Fruit fly (Drosophila melanogaster) whole organism, embryonic: ENCODE measurements around the gene RpLP1.

Source experiments
- ATbp ChIP-seq: fragments of 200-800 bp; sonication (Bioruptor generic); optimal IDR thresholded peaks from 2 replicates; lab custom pipeline; 2017; ENCODE audit warnings: missing biosample characterization, mild to moderate bottlenecking, missing genetic modification characterization, missing genetic modification reagents
- Abd-B ChIP-seq: fragments of 200-800 bp; sonication (Bioruptor generic); optimal IDR thresholded peaks from 2 replicates; lab custom pipeline; 2018; ENCODE audit warnings: missing biosample characterization, mild to moderate bottlenecking, missing genetic modification characterization, moderate library complexity
- CG10209 ChIP-seq: fragments of 200-800 bp; sonication (Bioruptor generic); optimal IDR thresholded peaks from 3 replicates; lab custom pipeline; 2017; ENCODE audit warnings: missing biosample characterization, mild to moderate bottlenecking, missing genetic modification characterization, missing genetic modification reagents
- CG10462 ChIP-seq: fragments of 200-800 bp; sonication (Bioruptor generic); optimal IDR thresholded peaks from 2 replicates; lab custom pipeline; 2016; ENCODE audit warnings: missing biosample characterization, missing genetic modification characterization
- CG10654 ChIP-seq: fragments of 200-800 bp; sonication (Bioruptor generic); optimal IDR thresholded peaks from 2 replicates; lab custom pipeline; 2016; ENCODE audit warnings: missing biosample characterization, missing genetic modification characterization
- CG11695 ChIP-seq: fragments of 200-800 bp; sonication (Bioruptor generic); IDR thresholded peaks from 3 replicates; pipeline ENCODE4 v1.3.6; 2022; ENCODE audit warnings: missing biosample characterization, missing genetic modification characterization
- CG12155 ChIP-seq: fragments of 200-800 bp; sonication (Bioruptor generic); optimal IDR thresholded peaks from 3 replicates; lab custom pipeline; 2016; ENCODE audit warnings: missing biosample characterization, missing genetic modification characterization
- CG12219 ChIP-seq: fragments of 200-800 bp; sonication (Bioruptor generic); optimal IDR thresholded peaks from 3 replicates; lab custom pipeline; 2018; ENCODE audit warnings: missing biosample characterization, mild to moderate bottlenecking, missing genetic modification characterization
- CG12744 ChIP-seq: fragments of 200-800 bp; sonication (Bioruptor generic); optimal IDR thresholded peaks from 2 replicates; lab custom pipeline; 2016; ENCODE audit warnings: missing biosample characterization, missing genetic modification characterization
- CG13424 ChIP-seq: fragments of 200-800 bp; sonication (Bioruptor generic); optimal IDR thresholded peaks from 2 replicates; lab custom pipeline; 2019; ENCODE audit warnings: missing biosample characterization, mild to moderate bottlenecking, missing genetic modification characterization, moderate library complexity
- CG1602 ChIP-seq: fragments of 200-800 bp; sonication (Bioruptor generic); optimal IDR thresholded peaks from 3 replicates; lab custom pipeline; 2016; ENCODE audit warnings: missing biosample characterization, missing genetic modification characterization
- CG17361 ChIP-seq: fragments of 200-800 bp; sonication (Bioruptor generic); IDR thresholded peaks from 3 replicates; pipeline ENCODE4 v1.3.6; 2022; ENCODE audit warnings: missing biosample characterization, missing genetic modification characterization
- CG30431 ChIP-seq: fragments of 200-800 bp; sonication (Bioruptor generic); optimal IDR thresholded peaks from 2 replicates; lab custom pipeline; 2017; ENCODE audit warnings: missing biosample characterization, missing genetic modification characterization
- CG4360 ChIP-seq: fragments of 200-800 bp; sonication (Bioruptor generic); IDR thresholded peaks from 2 replicates; pipeline ENCODE4 v1.3.6; 2022; ENCODE audit warnings: missing biosample characterization, missing genetic modification characterization
- CG4854 ChIP-seq: fragments of 200-800 bp; sonication (Bioruptor generic); optimal IDR thresholded peaks from 2 replicates; lab custom pipeline; 2016; ENCODE audit warnings: missing biosample characterization, missing genetic modification characterization, inconsistent platforms
- CG6175 ChIP-seq: fragments of 200-800 bp; sonication (Bioruptor generic); IDR thresholded peaks from 3 replicates; pipeline ENCODE4 v1.3.6; 2022; ENCODE audit warnings: missing biosample characterization, missing genetic modification characterization
- CG9817 ChIP-seq: fragments of 200-800 bp; sonication (Bioruptor generic); optimal IDR thresholded peaks from 2 replicates; lab custom pipeline; 2018; ENCODE audit warnings: missing biosample characterization, mild to moderate bottlenecking, missing genetic modification characterization, moderate library complexity
- Drgx ChIP-seq: fragments of 200-800 bp; sonication (Bioruptor generic); IDR thresholded peaks from 2 replicates; pipeline ENCODE4 v1.3.6; 2022; ENCODE audit warnings: missing biosample characterization, missing genetic modification characterization
- Gsc ChIP-seq: fragments of 200-800 bp; sonication (Bioruptor generic); IDR thresholded peaks from 2 replicates; pipeline ENCODE4 v1.3.6; 2022; ENCODE audit warnings: missing biosample characterization, missing genetic modification characterization
- H15 ChIP-seq: fragments of 200-800 bp; sonication (Bioruptor generic); IDR thresholded peaks from 3 replicates; pipeline ENCODE4 v1.3.6; 2022; ENCODE audit warnings: missing biosample characterization, missing genetic modification characterization
- H2.0 ChIP-seq: fragments of 200-800 bp; sonication (Bioruptor generic); IDR thresholded peaks from 2 replicates; pipeline ENCODE4 v1.3.6; 2022; ENCODE audit warnings: missing biosample characterization, missing genetic modification characterization
- HHEX ChIP-seq: fragments of 200-800 bp; sonication (Bioruptor generic); optimal IDR thresholded peaks from 3 replicates; lab custom pipeline; 2017; ENCODE audit warnings: missing biosample characterization, mild to moderate bottlenecking, missing genetic modification characterization, missing genetic modification reagents
- Hand ChIP-seq: fragments of 200-800 bp; sonication (Bioruptor generic); optimal IDR thresholded peaks from 2 replicates; lab custom pipeline; 2017; ENCODE audit warnings: mild to moderate bottlenecking, missing biosample characterization, missing genetic modification reagents, missing genetic modification characterization
- Hmr ChIP-seq: fragments of 200-800 bp; sonication (Bioruptor generic); optimal IDR thresholded peaks from 3 replicates; lab custom pipeline; 2017; ENCODE audit warnings: mild to moderate bottlenecking, missing biosample characterization, missing genetic modification reagents, missing genetic modification characterization
- NC2β ChIP-seq: fragments of 200-800 bp; sonication (Bioruptor generic); optimal IDR thresholded peaks from 2 replicates; lab custom pipeline; 2016; ENCODE audit warnings: missing biosample characterization, missing genetic modification characterization
- Nf-YC ChIP-seq: fragments of 200-800 bp; optimal IDR thresholded peaks from 3 replicates; lab custom pipeline; 2019; ENCODE audit warnings: missing biosample characterization, mild to moderate bottlenecking, missing genetic modification characterization, moderate library complexity
- Pdp1 ChIP-seq, 2 experiments: fragments of 200-800 bp; sonication (Bioruptor generic); optimal IDR thresholded peaks; 3 replicates each; lab custom pipeline; 2016; ENCODE audit warnings: missing biosample characterization in 2 of 2, missing genetic modification characterization in 2 of 2, mild to moderate bottlenecking in 1 of 2, moderate library complexity in 1 of 2
- Scr ChIP-seq: fragments of 200-800 bp; sonication (Bioruptor generic); IDR thresholded peaks from 2 replicates; pipeline ENCODE4 v1.3.6; 2022; ENCODE audit warnings: missing biosample characterization, missing genetic modification characterization; ENCODE audit not compliant: partially characterized antibody
- Side ChIP-seq: fragments of 200-800 bp; sonication (Bioruptor generic); optimal IDR thresholded peaks from 2 replicates; lab custom pipeline; 2016; ENCODE audit warnings: missing biosample characterization, missing genetic modification characterization
- Sin3A ChIP-seq: fragments of >200 bp; optimal IDR thresholded peaks from 2 replicates; lab custom pipeline; 2018
- Sox102F ChIP-seq: fragments of 200-800 bp; sonication (Bioruptor generic); optimal IDR thresholded peaks from 2 replicates; lab custom pipeline; 2018; ENCODE audit warnings: missing biosample characterization, mild to moderate bottlenecking, missing genetic modification characterization, moderate library complexity
- Sry-β ChIP-seq: fragments of 200-800 bp; sonication (Bioruptor generic); optimal IDR thresholded peaks from 2 replicates; lab custom pipeline; 2018; ENCODE audit warnings: missing biosample characterization, mild to moderate bottlenecking, missing genetic modification characterization, moderate library complexity
- TFAM ChIP-seq: fragments of 200-800 bp; sonication (Bioruptor generic); optimal IDR thresholded peaks from 2 replicates; lab custom pipeline; 2017; ENCODE audit warnings: missing biosample characterization, missing genetic modification characterization, inconsistent platforms
- ase ChIP-seq: fragments of 200-800 bp; sonication (Bioruptor generic); IDR thresholded peaks from 3 replicates; pipeline ENCODE4 v1.3.6; 2022; ENCODE audit warnings: missing biosample characterization, missing genetic modification characterization
- br ChIP-seq: fragments of >200 bp; optimal IDR thresholded peaks from 2 replicates; lab custom pipeline; 2017
- chif ChIP-seq, 2 experiments: fragments of 200-800 bp; sonication (Bioruptor generic); optimal IDR thresholded peaks; 3 replicates each; lab custom pipeline; 2016; ENCODE audit warnings: missing biosample characterization in 2 of 2, missing genetic modification characterization in 2 of 2
- chm ChIP-seq: fragments of 200-800 bp; sonication (Bioruptor generic); IDR thresholded peaks from 2 replicates; pipeline ENCODE4 v1.3.6; 2022; ENCODE audit warnings: missing biosample characterization, missing genetic modification characterization
- chn ChIP-seq: fragments of 200-800 bp; sonication (Bioruptor generic); optimal IDR thresholded peaks from 2 replicates; lab custom pipeline; 2016; ENCODE audit warnings: missing biosample characterization, missing genetic modification characterization
- gce ChIP-seq: fragments of 200-800 bp; sonication (Bioruptor generic); IDR thresholded peaks from 3 replicates; pipeline ENCODE4 v1.3.6; 2022; ENCODE audit warnings: missing biosample characterization, missing genetic modification characterization
- gcm ChIP-seq: fragments of 200-800 bp; sonication (Bioruptor generic); optimal IDR thresholded peaks from 2 replicates; lab custom pipeline; 2019; ENCODE audit warnings: missing biosample characterization, mild to moderate bottlenecking, missing genetic modification characterization, moderate library complexity
- ham ChIP-seq: fragments of 200-800 bp; sonication (Bioruptor generic); IDR thresholded peaks from 2 replicates; pipeline ENCODE4 v1.3.6; 2022; ENCODE audit warnings: missing biosample characterization, missing genetic modification characterization
- nau ChIP-seq: fragments of 200-800 bp; sonication (Bioruptor generic); optimal IDR thresholded peaks from 3 replicates; lab custom pipeline; 2017; ENCODE audit warnings: missing biosample characterization, mild to moderate bottlenecking, missing genetic modification characterization, missing genetic modification reagents
- nmo ChIP-seq: fragments of 200-800 bp; sonication (Bioruptor generic); optimal IDR thresholded peaks from 2 replicates; lab custom pipeline; 2018; ENCODE audit warnings: missing biosample characterization, mild to moderate bottlenecking, missing genetic modification characterization, moderate library complexity
- nom ChIP-seq: fragments of 200-800 bp; sonication (Bioruptor generic); optimal IDR thresholded peaks from 2 replicates; lab custom pipeline; 2017; ENCODE audit warnings: missing biosample characterization, missing genetic modification characterization, mild to moderate bottlenecking, moderate library complexity, missing genetic modification reagents
- pan ChIP-seq, 4 experiments: fragments of >200 bp in 3 of 4; fragments of 200-800 bp in 1 of 4; sonication (Bioruptor generic) in 1 of 4; optimal IDR thresholded peaks in 3 of 4; IDR thresholded peaks in 1 of 4; 2 replicates each; pipeline versions ENCODE4 v1.3.6 to Lab custom; 2017 to 2022; ENCODE audit warnings: missing biosample characterization in 2 of 4, missing genetic modification characterization in 2 of 4, mixed read lengths in 1 of 4
- row ChIP-seq: fragments of 200-800 bp; sonication (Bioruptor generic); IDR thresholded peaks from 3 replicates; pipeline ENCODE4 v1.3.6; 2022; ENCODE audit warnings: missing biosample characterization, missing genetic modification characterization
- sr ChIP-seq: fragments of 200-800 bp; sonication (Bioruptor generic); IDR thresholded peaks from 3 replicates; pipeline ENCODE4 v1.3.6; 2022; ENCODE audit warnings: missing biosample characterization, missing genetic modification characterization
- tio ChIP-seq: fragments of 200-800 bp; sonication (Bioruptor generic); optimal IDR thresholded peaks from 2 replicates; lab custom pipeline; 2017; ENCODE audit warnings: missing biosample characterization, missing genetic modification characterization, inconsistent platforms
- toy ChIP-seq: fragments of 200-800 bp; sonication (Bioruptor generic); IDR thresholded peaks from 2 replicates; pipeline ENCODE4 v1.3.6; 2022; ENCODE audit warnings: missing biosample characterization, missing genetic modification characterization
- tx ChIP-seq: fragments of 200-800 bp; sonication (Bioruptor generic); optimal IDR thresholded peaks from 2 replicates; lab custom pipeline; 2016; ENCODE audit warnings: missing biosample characterization, missing genetic modification characterization
- yki ChIP-seq: fragments of >200 bp; optimal IDR thresholded peaks from 3 replicates; lab custom pipeline; 2018
- zfh2 ChIP-seq: fragments of 200-800 bp; sonication (Bioruptor generic); optimal IDR thresholded peaks from 2 replicates; lab custom pipeline; 2016; ENCODE audit warnings: missing biosample characterization, missing genetic modification characterization

The RpLP1 gene

dm6 chr2L:435311-435806 lies 15.6 kb downstream of the RpLP1 start (continued):
- no peak for TF ChIP-seq ham (GFP tag; lab: Robert Waterston, UW)
- no peak for TF ChIP-seq Hmr (GFP tag; lab: Kevin White, UChicago)
- peak; percentile 44; the same call in 2 of the 3 replicates for TF ChIP-seq row (GFP tag; lab: Robert Waterston, UW)
- TF ChIP-seq CG13424 (tag; lab: Kevin White, UChicago): peak; percentile 34
- no peak for TF ChIP-seq gce (GFP tag; lab: Robert Waterston, UW)
- TF ChIP-seq nom: no peak
- no peak for TF ChIP-seq NC2β
- TF ChIP-seq CG10209 (GFP tag; lab: Kevin White, UChicago): peak; percentile 17
- no peak for TF ChIP-seq Pdp1 (GFP tag; optimal IDR thresholded peaks at IDR 0.05; lab: Kevin White, UChicago)
- no peak for TF ChIP-seq CG11695 (GFP tag; lab: Robert Waterston, UW)
- no peak for TF ChIP-seq nau (GFP tag; lab: Kevin White, UChicago)
- no peak for TF ChIP-seq CG12744 (GFP tag; lab: Kevin White, UChicago)
- TF ChIP-seq Hand (GFP tag; lab: Kevin White, UChicago): no peak
- peak; percentile 41 for TF ChIP-seq nmo
- TF ChIP-seq CG9817: no peak
- no peak for TF ChIP-seq chn (GFP tag; lab: Kevin White, UChicago)
- peak; percentile 31 for TF ChIP-seq ATbp
- no peak for TF ChIP-seq Sin3A
- no peak for TF ChIP-seq ase (GFP tag; lab: Robert Waterston, UW)
- TF ChIP-seq CG6175 (GFP tag; lab: Robert Waterston, UW): no peak
- TF ChIP-seq Abd-B: no peak
- no peak for TF ChIP-seq H15 (GFP tag; lab: Robert Waterston, UW)
- no peak for TF ChIP-seq Scr (GFP tag; lab: Robert Waterston, UW)
- no peak for TF ChIP-seq Nf-YC (tag; lab: Kevin White, UChicago)
- no peak for TF ChIP-seq H2.0 (GFP tag; lab: Robert Waterston, UW)
- TF ChIP-seq Sry-β: no peak
- TF ChIP-seq CG17361 (GFP tag; lab: Robert Waterston, UW): peak; percentile 33; the same call in 1 of the 3 replicates
- no peak for TF ChIP-seq CG12155
- no peak for TF ChIP-seq toy
- TF ChIP-seq tio (GFP tag; lab: Kevin White, UChicago): no peak
- no peak for TF ChIP-seq Gsc
- no peak for TF ChIP-seq CG10654 (GFP tag; lab: Kevin White, UChicago)
- TF ChIP-seq Side (GFP tag; lab: Kevin White, UChicago): no peak
- no peak for TF ChIP-seq CG1602 (GFP tag; lab: Kevin White, UChicago)
- no peak for TF ChIP-seq TFAM (GFP tag; lab: Kevin White, UChicago)
- no peak for TF ChIP-seq CG4854 (GFP tag; lab: Kevin White, UChicago)
- TF ChIP-seq chm: no peak
- no peak for TF ChIP-seq tx (GFP tag; lab: Kevin White, UChicago)
- no peak for TF ChIP-seq yki (lab: Kevin White, UChicago)
- TF ChIP-seq HHEX (GFP tag; lab: Kevin White, UChicago): no peak
- no peak for TF ChIP-seq sr (GFP tag; lab: Robert Waterston, UW)
- TF ChIP-seq chif (GFP tag; optimal IDR thresholded peaks at IDR 0.05; lab: Kevin White, UChicago): no peak
- TF ChIP-seq pan (optimal IDR thresholded peaks at IDR 0.05; lab: Kevin White, UChicago): no peak
- peak in 1 of 2 experiments; percentile 55 for TF ChIP-seq pan (GFP tag; optimal IDR thresholded peaks at IDR 0.05 in 1 of 2, IDR thresholded peaks at IDR 0.05 in 1 of 2)
- TF ChIP-seq CG30431 (GFP tag; lab: Kevin White, UChicago): no peak
- TF ChIP-seq CG10462: no peak
- TF ChIP-seq br (lab: Kevin White, UChicago): no peak
- TF ChIP-seq Drgx (GFP tag; lab: Robert Waterston, UW): peak; percentile 88
- TF ChIP-seq zfh2 (GFP tag; lab: Kevin White, UChicago): no peak
- TF ChIP-seq CG12219 (GFP tag; lab: Kevin White, UChicago): no peak
- peak; percentile 59 for TF ChIP-seq Sox102F (GFP tag; lab: Kevin White, UChicago)
- TF ChIP-seq gcm (GFP tag; lab: Kevin White, UChicago): no peak
- 0 out of 2 replicates have a peak, but pooled peaks have one; percentile 20 for TF ChIP-seq CG4360
